Fruit fly (Drosophila melanogaster): ENCODE measurements around the gene CG5177.

CG5177 gene

dm6 chr2L:7398528-7398927 lies 6.5 kb upstream of the CG5177 start, which contains the start of gene CG5160:
TSS of gene CG5160 (minus strand) at chr2L:7398750.
- no peak for TF ChIP-seq CG6272 (GFP tag; IDR thresholded peaks at IDR 0.05)
- no peak for TF ChIP-seq HmgD (GFP tag; optimal IDR thresholded peaks at IDR 0.05)
- TF ChIP-seq Hey (tag; optimal IDR thresholded peaks at IDR 0.05): no peak
- TF ChIP-seq esg (GFP tag; conservative IDR thresholded peaks at IDR 0.05): no peak
- TF ChIP-seq CG15514 (GFP tag; optimal IDR thresholded peaks at IDR 0.05): no peak
- peak; percentile 78; the same call in 2 of the 3 replicates for TF ChIP-seq CG2199 (GFP tag; IDR thresholded peaks at IDR 0.05)
- no peak for TF ChIP-seq sens-2 (GFP tag; IDR thresholded peaks at IDR 0.05)
- TF ChIP-seq Ada2b (GFP tag; IDR thresholded peaks at IDR 0.05): 0 out of 2 replicates have a peak, but pooled peaks have one; percentile 4
- TF ChIP-seq Kr (GFP tag; optimal IDR thresholded peaks at IDR 0.05): no peak
- no peak for TF ChIP-seq ssp (GFP tag; IDR thresholded peaks at IDR 0.05)
- TF ChIP-seq Hsf (GFP tag; optimal IDR thresholded peaks at IDR 0.05): no peak
- TF ChIP-seq Med (GFP tag): peak; percentile 72
- TF ChIP-seq zfh1 (GFP tag; IDR thresholded peaks at IDR 0.05): no peak
- TF ChIP-seq Awh (GFP tag; IDR thresholded peaks at IDR 0.05): no peak
- no peak for TF ChIP-seq odd (GFP tag; optimal IDR thresholded peaks at IDR 0.05)
- TF ChIP-seq Hr78 (GFP tag; optimal IDR thresholded peaks at IDR 0.05): no peak
- no peak for TF ChIP-seq fu2 (GFP tag; optimal IDR thresholded peaks at IDR 0.05)
- no peak for TF ChIP-seq pan (optimal IDR thresholded peaks at IDR 0.05)
- TF ChIP-seq pan (GFP tag; optimal IDR thresholded peaks at IDR 0.05 in 1 of 2, IDR thresholded peaks at IDR 0.05 in 1 of 2): no peak
- no peak for TF ChIP-seq row (GFP tag; IDR thresholded peaks at IDR 0.05)
- peak; percentile 26 for TF ChIP-seq Dp (GFP tag; optimal IDR thresholded peaks at IDR 0.05)
- TF ChIP-seq Adf1 (GFP tag; IDR thresholded peaks at IDR 0.05): peak; percentile 76
- no peak for TF ChIP-seq Sox100B (GFP tag; optimal IDR thresholded peaks at IDR 0.05)
- TF ChIP-seq CG17186 (GFP tag; optimal IDR thresholded peaks at IDR 0.05): no peak
- no peak for TF ChIP-seq disco-r (GFP tag; optimal IDR thresholded peaks at IDR 0.05)
- TF ChIP-seq ash1 (GFP tag; optimal IDR thresholded peaks at IDR 0.05): no peak
- TF ChIP-seq E2f2 (GFP tag; IDR thresholded peaks at IDR 0.05): peak; percentile 28; the same call in 1 of the 2 replicates
- TF ChIP-seq Ets97D (GFP tag; optimal IDR thresholded peaks at IDR 0.05): no peak
- TF ChIP-seq CG15696 (tag; optimal IDR thresholded peaks at IDR 0.05): no peak
- TF ChIP-seq CG7357 (GFP tag; IDR thresholded peaks at IDR 0.05): no peak
- no peak for TF ChIP-seq CG11723 (GFP tag; optimal IDR thresholded peaks at IDR 0.05)
- TF ChIP-seq CG18764 (GFP tag; optimal IDR thresholded peaks at IDR 0.05): no peak
- peak; percentile 2 for TF ChIP-seq CG18599 (GFP tag; optimal IDR thresholded peaks at IDR 0.05)
- no peak for TF ChIP-seq fd3F (GFP tag; optimal IDR thresholded peaks at IDR 0.05)
- TF ChIP-seq E2f1 (GFP tag; IDR thresholded peaks at IDR 0.05): 0 out of 2 replicates have a peak, but pooled peaks have one; percentile 7
- no peak for TF ChIP-seq CG17829 (tag; optimal IDR thresholded peaks at IDR 0.05)
- TF ChIP-seq slp2 (GFP tag; optimal IDR thresholded peaks at IDR 0.05): no peak
- TF ChIP-seq CG17385 (GFP tag; optimal IDR thresholded peaks at IDR 0.05): no peak
- 0 out of 2 replicates have a peak, but pooled peaks have one; percentile 25 for TF ChIP-seq bbx (GFP tag; IDR thresholded peaks at IDR 0.05; ENCODE audit: partially characterized antibody)
- TF ChIP-seq CG32772 (GFP tag; IDR thresholded peaks at IDR 0.05): no peak
- no peak for TF ChIP-seq ro (GFP tag; IDR thresholded peaks at IDR 0.05)
- no peak for TF ChIP-seq CG32532 (GFP tag; IDR thresholded peaks at IDR 0.05)
- TF ChIP-seq lola (GFP tag; optimal IDR thresholded peaks at IDR 0.05): no peak
- no peak for TF ChIP-seq Myb (GFP tag; optimal IDR thresholded peaks at IDR 0.05)
- no peak for TF ChIP-seq ab (GFP tag; optimal IDR thresholded peaks at IDR 0.05)
- peak; percentile 99 for TF ChIP-seq CG11504 (tag; optimal IDR thresholded peaks at IDR 0.05)

All from whole organism, embryonic.